Fruit fly (Drosophila melanogaster) whole organism, embryonic: ENCODE measurements around the gene w-cup.
A peak's percentile ranks its signal among the peaks of the same experiment; 100 is the strongest.

Experiments used
- CG10462 ChIP-seq: fragments of 200-800 bp; sonication (Bioruptor generic); optimal IDR thresholded peaks from 2 replicates; lab custom pipeline; 2016; ENCODE audit warnings: missing biosample characterization, missing genetic modification characterization
- CTCF ChIP-seq: fragments of 200-800 bp; sonication (Bioruptor generic); optimal IDR thresholded peaks from 2 replicates; lab custom pipeline; 2017; ENCODE audit warnings: missing biosample characterization, mild to moderate bottlenecking, missing genetic modification characterization, moderate library complexity
- Hmr ChIP-seq: fragments of 200-800 bp; sonication (Bioruptor generic); optimal IDR thresholded peaks from 3 replicates; lab custom pipeline; 2017; ENCODE audit warnings: mild to moderate bottlenecking, missing biosample characterization, missing genetic modification reagents, missing genetic modification characterization
- jumu ChIP-seq: fragments of 200-800 bp; sonication (Bioruptor generic); optimal IDR thresholded peaks from 3 replicates; lab custom pipeline; 2016; ENCODE audit warnings: missing biosample characterization, missing genetic modification characterization
- zf30C ChIP-seq: fragments of 200-800 bp; sonication (Bioruptor generic); optimal IDR thresholded peaks from 3 replicates; lab custom pipeline; 2018; ENCODE audit warnings: missing biosample characterization, mild to moderate bottlenecking, missing genetic modification characterization

dm6 chr2L:10616767-10617166, 39.2 kb upstream of the w-cup start:
- TF ChIP-seq zf30C (GFP tag; lab: Kevin White, UChicago), result no peak
- TF ChIP-seq CG10462 (GFP tag; lab: Kevin White, UChicago), result peak; percentile 6
- TF ChIP-seq jumu (GFP tag; lab: Kevin White, UChicago), result peak; percentile 59
- TF ChIP-seq Hmr (GFP tag; lab: Kevin White, UChicago), result peak; percentile 44
- TF ChIP-seq CTCF (GFP tag; lab: Kevin White, UChicago), result no peak
